Fruit fly (Drosophila melanogaster): ENCODE data around the gene CG7394.

Gene CG7394

DNA sequence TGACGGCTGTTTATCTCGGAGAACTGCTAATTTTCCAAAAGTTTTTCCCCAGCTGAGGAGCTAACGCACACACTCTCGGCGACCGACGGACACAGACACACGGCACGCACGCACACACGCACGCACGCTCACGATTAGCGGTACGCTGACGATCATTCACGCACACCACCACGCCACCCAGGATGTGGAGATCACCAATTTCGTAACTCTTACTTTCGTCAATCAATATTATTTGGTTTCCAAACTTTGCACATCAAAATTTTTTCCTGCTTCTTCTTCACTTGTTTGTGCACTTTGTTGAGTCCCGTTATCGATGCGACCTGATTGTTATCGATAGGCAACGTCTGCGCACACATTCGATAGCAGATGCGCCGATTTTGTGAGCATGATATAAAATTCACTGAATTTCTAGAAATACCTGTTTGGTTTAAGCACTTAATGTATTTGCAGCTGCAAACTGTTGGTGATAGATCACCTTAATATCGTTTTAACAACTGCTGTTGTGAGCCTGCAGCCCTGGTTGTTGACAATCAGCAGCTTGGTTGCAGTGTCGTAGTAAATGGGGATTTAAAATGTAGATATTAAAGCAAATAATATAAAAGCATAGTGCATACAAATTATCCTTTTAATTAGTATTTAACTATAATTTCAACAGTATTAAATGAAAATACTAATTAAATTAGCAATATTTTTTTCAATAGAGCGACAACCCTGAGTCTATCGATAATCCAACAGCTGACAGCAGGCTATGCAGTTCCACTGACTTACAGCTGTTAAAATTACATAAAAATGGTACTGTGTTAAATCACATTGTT, at the start of gene CG7394, which contains the start of gene Mob2 (continued):
- TF ChIP-seq Gug (GFP tag; IDR thresholded peaks at IDR 0.05) (peak; percentile 87), net (GFP tag; optimal IDR thresholded peaks at IDR 0.05) (peak; percentile 87), CG3919 (GFP tag; optimal IDR thresholded peaks at IDR 0.05) (peak; percentile 89), eg (GFP tag; IDR thresholded peaks at IDR 0.05) (peak; percentile 91), Ets96B (tag; optimal IDR thresholded peaks at IDR 0.05) (peak; percentile 85), Sox102F (GFP tag; optimal IDR thresholded peaks at IDR 0.05) (peak; percentile 90), ss (GFP tag; optimal IDR thresholded peaks at IDR 0.05) (peak; percentile 48 to 69), Eip75B (GFP tag; optimal IDR thresholded peaks at IDR 0.05) (peak; percentile 84), OdsH (GFP tag; optimal IDR thresholded peaks at IDR 0.05) (peak; percentile 92), Sox14 (GFP tag; optimal IDR thresholded peaks at IDR 0.05) (peak; percentile 89)

DNA sequence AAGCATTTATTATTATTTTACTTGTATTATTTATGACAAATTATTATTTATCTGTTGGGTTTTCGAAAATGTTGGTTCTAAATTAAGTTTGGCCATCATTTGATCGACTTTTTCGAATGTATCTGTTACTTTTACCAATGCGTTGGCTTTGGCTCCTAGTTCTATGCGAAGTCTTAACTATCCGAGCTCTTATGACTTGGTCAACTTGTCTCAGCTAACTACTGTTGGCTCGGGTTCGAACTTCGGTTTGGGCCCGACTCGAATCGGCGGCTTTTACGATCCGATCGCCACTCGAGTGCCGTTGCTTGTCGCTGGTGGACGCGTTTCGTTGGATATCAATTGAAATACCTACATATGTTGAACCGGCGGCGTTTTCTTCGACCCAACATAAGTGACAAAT, 48.4 kb upstream of the CG7394 start, which contains the start of gene CG7512:
CG7512 (plus strand) TSS at position 301 of the 400 bp plus-strand sequence.
- TF ChIP-seq CG7368 (GFP tag; optimal IDR thresholded peaks at IDR 0.05), result no peak

DNA sequence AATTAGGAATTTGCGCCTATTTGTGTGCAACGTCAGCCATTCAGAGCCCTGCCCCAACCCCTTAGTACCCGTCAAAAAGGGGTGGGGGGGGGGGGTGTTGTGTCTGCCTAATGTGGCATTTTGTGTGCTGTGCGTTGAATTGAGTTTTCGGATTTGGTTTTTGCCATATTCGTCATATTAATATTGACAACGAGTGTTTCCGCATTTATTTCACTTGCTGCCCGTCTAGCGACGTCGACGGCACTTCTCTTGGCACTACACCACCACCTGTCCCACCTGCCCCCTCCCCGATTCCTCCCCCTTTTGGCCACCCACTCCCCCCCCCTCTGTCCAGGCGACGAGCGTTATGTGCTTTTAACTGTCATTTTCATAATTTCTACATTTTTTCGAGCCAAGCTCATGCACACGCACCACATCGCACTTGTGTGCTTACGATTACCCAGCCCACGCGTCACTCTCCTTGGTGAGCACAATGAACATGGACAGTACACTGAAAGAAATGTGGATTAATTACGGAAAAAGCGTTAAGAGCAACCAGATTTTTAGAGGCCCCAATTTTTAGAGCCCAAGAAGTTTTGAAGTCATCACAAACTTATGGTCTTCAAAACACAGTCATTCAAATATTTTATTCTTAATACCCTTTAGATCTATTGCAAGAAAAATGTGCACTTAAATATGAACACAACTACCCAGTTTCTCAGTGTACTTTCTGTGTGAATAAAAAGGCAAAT, 46.3 kb upstream of the CG7394 start:
- TF ChIP-seq achi (GFP tag; optimal IDR thresholded peaks at IDR 0.05), result no peak
- peak; percentile 17 for TF ChIP-seq Sox14 (GFP tag; optimal IDR thresholded peaks at IDR 0.05)
- peak; percentile 16 for TF ChIP-seq CG31627 (GFP tag; optimal IDR thresholded peaks at IDR 0.05)
- TF ChIP-seq Smox (GFP tag; optimal IDR thresholded peaks at IDR 0.05), result peak; percentile 31
- no peak for TF ChIP-seq CG34406 (GFP tag; optimal IDR thresholded peaks at IDR 0.05)
- peak; percentile 9 for TF ChIP-seq Ets21C (GFP tag; optimal IDR thresholded peaks at IDR 0.05)
- peak; percentile 12 for TF ChIP-seq cyc (GFP tag; optimal IDR thresholded peaks at IDR 0.05)
- TF ChIP-seq esn (GFP tag; optimal IDR thresholded peaks at IDR 0.05), result peak; percentile 54
- peak; percentile 30 for TF ChIP-seq lz (GFP tag; optimal IDR thresholded peaks at IDR 0.05)
- TF ChIP-seq svp (GFP tag), result peak; percentile 31
- TF ChIP-seq CG6163 (GFP tag; IDR thresholded peaks at IDR 0.05), result 0 out of 3 replicates have a peak, but pooled peaks have one; percentile 13
- no peak for TF ChIP-seq CG11294 (GFP tag; IDR thresholded peaks at IDR 0.05)
- no peak for TF ChIP-seq Sox102F (GFP tag; optimal IDR thresholded peaks at IDR 0.05)
- no peak for TF ChIP-seq Eip93F (GFP tag; optimal IDR thresholded peaks at IDR 0.05)
- peak; percentile 25 for TF ChIP-seq Met (GFP tag; optimal IDR thresholded peaks at IDR 0.05)
- TF ChIP-seq Hr39 (GFP tag; optimal IDR thresholded peaks at IDR 0.05), result peak; percentile 24
- peak; percentile 11 for TF ChIP-seq CG3919 (GFP tag; optimal IDR thresholded peaks at IDR 0.05)
- peak; percentile 24 for TF ChIP-seq topi (GFP tag; optimal IDR thresholded peaks at IDR 0.05)
- no peak for TF ChIP-seq vri (GFP tag; optimal IDR thresholded peaks at IDR 0.05)
- TF ChIP-seq Eip78C (GFP tag), result peak; percentile 50
- peak; percentile 19 for TF ChIP-seq Eip75B (GFP tag; optimal IDR thresholded peaks at IDR 0.05)

DNA sequence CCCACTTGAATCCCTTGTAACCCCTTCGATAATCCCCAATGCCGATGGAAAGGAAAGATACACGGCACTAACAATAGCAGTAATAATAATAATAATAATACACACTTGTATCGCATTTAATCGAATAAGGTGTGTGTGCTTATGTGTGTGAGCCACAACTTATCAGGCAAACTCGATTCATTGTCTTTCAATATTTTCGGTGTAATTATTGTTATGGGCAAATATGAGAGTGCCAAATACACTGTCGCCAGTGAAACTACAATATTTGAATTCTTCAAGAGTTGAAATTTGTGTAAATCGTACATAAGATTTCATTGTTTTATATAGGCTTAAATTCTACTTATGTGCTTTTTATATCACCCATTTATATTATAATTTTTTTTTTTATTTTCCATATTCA, 45.6 kb upstream of the CG7394 start:
- TF ChIP-seq CG32006 (GFP tag; optimal IDR thresholded peaks at IDR 0.05) (no peak), pdm3 (GFP tag; optimal IDR thresholded peaks at IDR 0.05) (no peak), CG8119 (GFP tag; IDR thresholded peaks at IDR 0.05) (no peak), CG3919 (GFP tag; optimal IDR thresholded peaks at IDR 0.05) (no peak), Eip93F (GFP tag; optimal IDR thresholded peaks at IDR 0.05) (no peak), Eip78C (GFP tag) (no peak), spab (GFP tag; optimal IDR thresholded peaks at IDR 0.05) (no peak), Ets21C (GFP tag; optimal IDR thresholded peaks at IDR 0.05) (no peak), ss (GFP tag; optimal IDR thresholded peaks at IDR 0.05) (no peak), svp (GFP tag) (no peak), CG15336 (GFP tag; IDR thresholded peaks at IDR 0.05) (no peak), dsx (GFP tag; optimal IDR thresholded peaks at IDR 0.05; ENCODE audit: poor library complexity, severe bottlenecking) (no peak), Smox (GFP tag; optimal IDR thresholded peaks at IDR 0.05) (no peak), CG1621 (tag; optimal IDR thresholded peaks at IDR 0.05) (no peak), CG31627 (GFP tag; optimal IDR thresholded peaks at IDR 0.05) (no peak)

All from whole organism, prepupa.